Worm (Caenorhabditis elegans) whole organism, young adult: Measurements from ENCODE around the gene cee-1.

ENCODE experiments used
- B0019.2 ChIP-seq: fragments of 200-800 bp; sonication (Bioruptor generic); conservative IDR thresholded peaks from 2 replicates; pipeline ENCODE4 v1.3.6; 2022; ENCODE audit warnings: missing genetic modification reagents, missing genetic modification characterization, missing compliant biosample characterization
- B0035.1 ChIP-seq: sonication (generic microtip); optimal IDR thresholded peaks from 2 replicates; lab custom pipeline; 2016; ENCODE audit warnings: missing genetic modification characterization, mild to moderate bottlenecking, missing compliant biosample characterization, missing genotype, missing genetic modification reagents
- B0261.1 ChIP-seq: sonication (generic microtip); optimal IDR thresholded peaks from 2 replicates; lab custom pipeline; 2016; ENCODE audit warnings: mild to moderate bottlenecking, missing genetic modification characterization, moderate library complexity, missing compliant biosample characterization
- C06A6.2 ChIP-seq: fragments of 200-800 bp; sonication (Bioruptor generic); conservative IDR thresholded peaks from 2 replicates; pipeline ENCODE4 v1.3.6; 2022; ENCODE audit warnings: missing genetic modification characterization, missing compliant biosample characterization
- D2030.7 ChIP-seq: fragments of 200-800 bp; sonication (Bioruptor generic); IDR thresholded peaks from 2 replicates; pipeline ENCODE4 v1.3.6; 2022; ENCODE audit warnings: missing genetic modification reagents, missing genetic modification characterization, missing compliant biosample characterization
- F33H1.4 ChIP-seq: fragments of 200-800 bp; sonication (Bioruptor generic); IDR thresholded peaks from 2 replicates; pipeline ENCODE4 v1.3.6; 2022; ENCODE audit warnings: missing genetic modification reagents, missing genetic modification characterization, missing compliant biosample characterization
- K11D2.4 ChIP-seq: fragments of 200-800 bp; sonication (Bioruptor generic); IDR thresholded peaks from 2 replicates; pipeline ENCODE4 v1.3.6; 2022; ENCODE audit warnings: missing genetic modification reagents, missing genetic modification characterization, missing compliant biosample characterization
- K12H6.12 ChIP-seq: fragments of 200-800 bp; sonication (Bioruptor generic); optimal IDR thresholded peaks from 2 replicates; lab custom pipeline; 2018; ENCODE audit warnings: mild to moderate bottlenecking, missing genetic modification characterization, missing compliant biosample characterization
- Y95B8A.8 ChIP-seq: fragments of 200-800 bp; sonication (Bioruptor generic); IDR thresholded peaks from 2 replicates; pipeline ENCODE4 v1.3.6; 2022; ENCODE audit warnings: missing genetic modification reagents, missing genetic modification characterization, missing compliant biosample characterization
- akir-1 ChIP-seq: fragments of 200-800 bp; sonication (Bioruptor generic); optimal IDR thresholded peaks from 2 replicates; lab custom pipeline; 2018; ENCODE audit warnings: mild to moderate bottlenecking, missing genetic modification characterization, moderate library complexity, missing compliant biosample characterization
- ama-1 ChIP-seq, 3 experiments: fragments of 150-350 bp in 1 of 3; sonication (generic microtip) in 2 of 3; optimal IDR thresholded peaks; 2 replicates each; lab custom pipeline; 2014 to 2018; ENCODE audit warnings: missing biosample characterization in 2 of 3, missing genetic modification characterization in 2 of 3, missing genetic modification reagents in 2 of 3
- aptf-3 ChIP-seq: fragments of 200-800 bp; sonication (Bioruptor generic); IDR thresholded peaks from 2 replicates; pipeline ENCODE4 v1.3.6; 2022; ENCODE audit warnings: missing genetic modification characterization, missing compliant biosample characterization
- ccch-3 ChIP-seq: fragments of 200-800 bp; sonication (Bioruptor generic); optimal IDR thresholded peaks from 2 replicates; lab custom pipeline; 2018; ENCODE audit warnings: mild to moderate bottlenecking, missing genetic modification characterization, missing compliant biosample characterization
- ceh-27 ChIP-seq: fragments of 200-800 bp; sonication (Bioruptor generic); optimal IDR thresholded peaks from 2 replicates; lab custom pipeline; 2018; ENCODE audit warnings: mild to moderate bottlenecking, missing genetic modification characterization, moderate library complexity, missing compliant biosample characterization
- ceh-91 ChIP-seq: fragments of 200-800 bp; sonication (Bioruptor generic); IDR thresholded peaks from 2 replicates; pipeline ENCODE4 v1.3.6; 2022; ENCODE audit warnings: missing genetic modification reagents, missing genetic modification characterization, missing compliant biosample characterization
- die-1 ChIP-seq: sonication (generic microtip); optimal IDR thresholded peaks from 2 replicates; lab custom pipeline; 2016; ENCODE audit warnings: missing genotype, mild to moderate bottlenecking, missing genetic modification characterization, missing compliant biosample characterization
- ekl-4 ChIP-seq: fragments of 200-800 bp; sonication (Bioruptor generic); IDR thresholded peaks from 2 replicates; pipeline ENCODE4 v1.3.6; 2022; ENCODE audit warnings: missing genetic modification reagents, missing genetic modification characterization, missing compliant biosample characterization
- ets-4 ChIP-seq: fragments of 200-800 bp; sonication (Bioruptor generic); optimal IDR thresholded peaks from 2 replicates; lab custom pipeline; 2018; ENCODE audit warnings: mild to moderate bottlenecking, missing genetic modification characterization, missing compliant biosample characterization
- hlh-12 ChIP-seq: sonication (generic microtip); optimal IDR thresholded peaks from 2 replicates; lab custom pipeline; 2016; ENCODE audit warnings: missing genetic modification characterization, missing compliant biosample characterization
- hmg-20 ChIP-seq: fragments of 200-800 bp; sonication (Bioruptor generic); IDR thresholded peaks from 2 replicates; pipeline ENCODE4 v1.3.6; 2022; ENCODE audit warnings: missing genetic modification reagents, missing genetic modification characterization, missing compliant biosample characterization
- lag-1 ChIP-seq: fragments of 200-800 bp; sonication (Bioruptor generic); IDR thresholded peaks from 2 replicates; pipeline ENCODE4 v1.3.6; 2022; ENCODE audit warnings: missing genetic modification reagents, missing genetic modification characterization, missing compliant biosample characterization
- let-526 ChIP-seq: fragments of 200-800 bp; sonication (Bioruptor generic); IDR thresholded peaks from 2 replicates; pipeline ENCODE4 v1.3.6; 2022; ENCODE audit warnings: missing genetic modification reagents, missing genetic modification characterization, missing compliant biosample characterization
- let-607 ChIP-seq, 2 experiments: fragments of 200-800 bp in 1 of 2; sonication (Bioruptor generic) in 1 of 2; sonication (generic microtip) in 1 of 2; optimal IDR thresholded peaks; 2 replicates each; lab custom pipeline; 2016 to 2018; ENCODE audit warnings: mild to moderate bottlenecking in 2 of 2, missing compliant biosample characterization in 2 of 2, missing genetic modification characterization in 2 of 2, moderate library complexity in 2 of 2, missing genotype in 1 of 2
- lin-26 ChIP-seq: fragments of 200-800 bp; sonication (Bioruptor generic); IDR thresholded peaks from 2 replicates; pipeline ENCODE4 v1.3.6; 2022; ENCODE audit warnings: missing genetic modification reagents, missing genetic modification characterization, missing compliant biosample characterization
- lin-35 ChIP-seq, 3 experiments: fragments of 150-350 bp in 2 of 3; sonication (generic microtip) in 1 of 3; optimal IDR thresholded peaks; 2 replicates each; lab custom pipeline; 2014 to 2018; ENCODE audit warnings: missing biosample characterization in 3 of 3, missing genetic modification characterization in 3 of 3, missing genetic modification reagents in 3 of 3
- lin-40 ChIP-seq: sonication (generic microtip); optimal IDR thresholded peaks from 2 replicates; lab custom pipeline; 2016; ENCODE audit warnings: missing genetic modification characterization, mild to moderate bottlenecking, missing compliant biosample characterization, missing genotype, missing genetic modification reagents
- lin-54 ChIP-seq: fragments of 200-800 bp; sonication (Bioruptor generic); optimal IDR thresholded peaks from 2 replicates; lab custom pipeline; 2018; ENCODE audit warnings: mild to moderate bottlenecking, missing genetic modification characterization, missing compliant biosample characterization
- madf-3 ChIP-seq: fragments of 200-800 bp; sonication (Bioruptor generic); IDR thresholded peaks from 2 replicates; pipeline ENCODE4 v1.3.6; 2022; ENCODE audit warnings: missing genetic modification reagents, missing genetic modification characterization, missing compliant biosample characterization
- madf-6 ChIP-seq: fragments of 200-800 bp; sonication (Bioruptor generic); IDR thresholded peaks from 2 replicates; pipeline ENCODE4 v1.3.6; 2022; ENCODE audit warnings: missing genetic modification reagents, missing genetic modification characterization, missing compliant biosample characterization
- nfya-2 ChIP-seq: fragments of 200-800 bp; sonication (Bioruptor generic); IDR thresholded peaks from 2 replicates; pipeline ENCODE4 v1.3.6; 2022; ENCODE audit warnings: missing genetic modification reagents, missing genetic modification characterization, missing compliant biosample characterization
- nhr-80 ChIP-seq: sonication (generic microtip); optimal IDR thresholded peaks from 2 replicates; lab custom pipeline; 2016; ENCODE audit warnings: missing genetic modification characterization, missing compliant biosample characterization
- snpc-1.3 ChIP-seq: sonication (generic microtip); optimal IDR thresholded peaks from 2 replicates; lab custom pipeline; 2017; ENCODE audit warnings: missing genetic modification characterization, mild to moderate bottlenecking, missing compliant biosample characterization, antibody characterized with exemption, moderate library complexity, missing genotype, missing genetic modification reagents; ENCODE audit not compliant: insufficient read depth
- snpc-3.4 ChIP-seq: sonication (generic microtip); optimal IDR thresholded peaks from 2 replicates; lab custom pipeline; 2017; ENCODE audit warnings: missing genetic modification characterization, mild to moderate bottlenecking, missing compliant biosample characterization, antibody characterized with exemption, moderate library complexity, missing genotype, missing genetic modification reagents
- snpc-4 ChIP-seq, 5 experiments: fragments of 150-350 bp in 1 of 5; sonication (generic microtip) in 4 of 5; optimal IDR thresholded peaks; 2 replicates each; lab custom pipeline; 2014 to 2018; ENCODE audit warnings: missing genetic modification characterization in 5 of 5, missing biosample characterization in 3 of 5, antibody characterized with exemption in 2 of 5, mild to moderate bottlenecking in 2 of 5, missing compliant biosample characterization in 2 of 5, missing genotype in 2 of 5, moderate library complexity in 2 of 5, missing genetic modification reagents in 1 of 5
- tlf-1 ChIP-seq: fragments of 200-800 bp; sonication (Bioruptor generic); optimal IDR thresholded peaks from 2 replicates; lab custom pipeline; 2018; ENCODE audit warnings: mild to moderate bottlenecking, missing genetic modification characterization, missing compliant biosample characterization
- unc-62 ChIP-seq: fragments of 150-350 bp; optimal IDR thresholded peaks from 2 replicates; lab custom pipeline; 2014; ENCODE audit warnings: missing biosample characterization, missing genetic modification reagents, missing genetic modification characterization
- xnd-1 ChIP-seq: sonication (generic microtip); optimal IDR thresholded peaks from 2 replicates; lab custom pipeline; 2016; ENCODE audit warnings: missing genotype, missing genetic modification reagents, missing genetic modification characterization, missing compliant biosample characterization
- ztf-18 ChIP-seq: sonication (generic microtip); optimal IDR thresholded peaks from 2 replicates; lab custom pipeline; 2016; ENCODE audit warnings: missing genotype, mild to moderate bottlenecking, missing genetic modification characterization, missing compliant biosample characterization
- ztf-6 ChIP-seq: fragments of 200-800 bp; sonication (Bioruptor generic); IDR thresholded peaks from 2 replicates; pipeline ENCODE4 v1.3.6; 2022; ENCODE audit warnings: missing genetic modification reagents, missing genetic modification characterization, missing compliant biosample characterization

The cee-1 gene

DNA sequence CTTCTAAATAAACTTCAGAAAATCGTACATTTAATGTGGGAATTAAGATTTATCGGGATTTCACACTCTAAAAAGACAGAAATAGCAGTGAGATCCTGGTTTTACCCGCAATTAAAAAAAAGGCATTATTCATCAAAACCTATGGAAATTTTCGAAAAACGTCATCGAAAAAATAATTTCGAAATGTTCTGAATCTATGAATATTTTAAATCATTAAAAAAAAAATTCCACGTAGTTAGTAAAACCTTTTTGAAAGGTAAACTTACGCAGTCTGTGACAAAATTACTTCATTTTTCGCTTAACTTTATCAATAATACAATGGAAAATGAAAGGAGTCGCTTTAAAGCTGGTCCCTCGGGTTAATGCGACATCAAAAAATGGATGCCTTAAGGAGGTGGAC, 44.1 kb downstream of the cee-1 start, which contains the start of gene C26E6.1:
Gene C26E6.1 (plus strand): TSS at position 301 of the 400 bp plus-strand sequence.
- TF ChIP-seq lin-40 (tag; lab: Kevin White, UChicago) (no peak), ceh-27 (GFP tag; lab: Kevin White, UChicago) (no peak), B0035.1 (tag; lab: Kevin White, UChicago) (no peak), unc-62 (GFP tag; lab: Kevin White, UChicago) (no peak), hmg-20 (GFP tag; lab: Robert Waterston, UW) (no peak), Y95B8A.8 (no peak), B0261.1 (tag; lab: Kevin White, UChicago) (no peak), die-1 (no peak)
- TF ChIP-seq, all 124 proteins: peak for 0

DNA sequence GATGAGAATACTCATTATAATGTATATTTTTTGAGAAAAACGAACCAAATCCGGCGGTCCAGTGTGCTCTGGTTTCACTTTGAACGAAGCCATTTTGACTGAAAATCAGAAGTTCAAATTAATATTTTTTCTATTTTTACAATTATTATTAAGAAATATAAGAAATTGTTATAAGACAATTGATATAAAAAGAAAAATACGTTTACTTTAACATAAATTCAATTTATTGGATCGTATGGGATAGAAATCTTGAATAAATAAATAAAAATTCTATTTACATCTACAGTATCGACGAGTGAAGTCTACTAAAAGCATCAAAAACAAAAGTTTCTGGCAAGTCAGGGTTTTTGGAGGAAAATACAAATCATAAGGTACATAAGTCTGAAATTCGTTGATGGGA, 47.7 kb downstream of the cee-1 start, which contains the start of gene C27F2.4:
Gene C27F2.4 (minus strand): TSS at position 101 of the 400 bp plus-strand sequence.
- no peak for TF ChIP-seq K12H6.12 (tag; lab: Kevin White, UChicago)
- no peak for TF ChIP-seq aptf-3 (GFP tag; lab: Robert Waterston, UW)
- no peak for TF ChIP-seq B0019.2 (GFP tag; lab: Robert Waterston, UW)
- no peak for TF ChIP-seq ceh-91 (GFP tag; lab: Robert Waterston, UW)
- TF ChIP-seq F33H1.4 (GFP tag; lab: Robert Waterston, UW), result no peak
- no peak for TF ChIP-seq snpc-4 (GFP tag; optimal IDR thresholded peaks at IDR 0.05; lab: Kevin White, UChicago)
- no peak for TF ChIP-seq snpc-4 (tag; optimal IDR thresholded peaks at IDR 0.05; lab: Kevin White, UChicago)

- TF ChIP-seq madf-6 (GFP tag; lab: Robert Waterston, UW) (peak; percentile 34; the same call in 1 of the 2 replicates), ama-1 (optimal IDR thresholded peaks at IDR 0.05; lab: Kevin White, UChicago) (no peak), ama-1 (GFP tag; optimal IDR thresholded peaks at IDR 0.05; lab: Kevin White, UChicago) (no peak), lin-26 (GFP tag; lab: Robert Waterston, UW) (peak; percentile 38; the same call in 1 of the 2 replicates), ztf-18 (tag; lab: Kevin White, UChicago) (peak; percentile 9), ekl-4 (GFP tag; lab: Robert Waterston, UW) (0 out of 2 replicates have a peak, but pooled peaks have one; percentile 18), lin-54 (GFP tag; lab: Kevin White, UChicago) (no peak)
These were observed 48.8 kb downstream of the cee-1 start for ce11 chrIII:4961281-4961680.

DNA sequence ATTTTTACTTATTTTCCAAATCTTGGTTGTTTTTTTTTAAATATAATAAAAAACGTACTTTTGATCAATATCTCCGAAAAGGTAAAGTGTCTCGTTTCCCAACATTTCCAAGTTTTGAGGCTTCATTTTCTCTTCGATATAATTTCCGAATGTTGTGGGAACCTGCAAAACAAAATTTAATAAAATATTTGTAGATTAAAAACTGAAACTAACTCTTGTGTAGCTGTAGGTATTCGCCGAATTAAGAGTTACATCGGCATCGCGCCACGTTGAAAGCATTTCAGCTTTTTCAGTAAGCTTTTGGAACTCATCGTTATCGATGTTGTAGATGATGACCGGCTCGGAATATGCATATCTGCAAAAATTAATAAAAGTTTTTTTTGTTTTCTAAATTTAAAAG, 49.9 kb downstream of the cee-1 start, which contains the start of gene vps-22:
Gene vps-22 (minus strand): TSS at position 101 of the 400 bp plus-strand sequence.
- no peak for TF ChIP-seq let-607 (tag; optimal IDR thresholded peaks at IDR 0.05; lab: Kevin White, UChicago)
- TF ChIP-seq akir-1 (GFP tag; lab: Kevin White, UChicago), result no peak
- TF ChIP-seq D2030.7 (GFP tag; lab: Robert Waterston, UW), result no peak
- TF ChIP-seq ets-4 (GFP tag; lab: Kevin White, UChicago), result no peak
- no peak for TF ChIP-seq B0019.2 (GFP tag; lab: Robert Waterston, UW)
- TF ChIP-seq snpc-1.3 (tag; lab: Kevin White, UChicago), result no peak
- no peak for TF ChIP-seq nfya-2
- TF ChIP-seq nhr-80, result no peak
- no peak for TF ChIP-seq C06A6.2

ce11 chrIII:4962886-4963285, 50.4 kb downstream of the cee-1 start, which contains the start of gene C27F2.9:
Gene C27F2.9, minus strand, starts transcription at chrIII:4963044.
- TF ChIP-seq madf-3 (peak; percentile 86; the same call in 1 of the 2 replicates), ztf-6 (GFP tag; lab: Robert Waterston, UW) (peak; percentile 42; the same call in 1 of the 2 replicates), xnd-1 (tag; lab: Kevin White, UChicago) (peak; percentile 67), lin-40 (tag; lab: Kevin White, UChicago) (peak; percentile 86), C06A6.2 (0 out of 2 replicates have a peak, but pooled peaks have one; percentile 34), tlf-1 (peak; percentile 83), let-526 (GFP tag; lab: Robert Waterston, UW) (no peak), snpc-3.4 (tag; lab: Kevin White, UChicago) (peak; percentile 69), lin-54 (GFP tag; lab: Kevin White, UChicago) (peak; percentile 100), hlh-12 (tag; lab: Kevin White, UChicago) (no peak), lin-35 (GFP tag; optimal IDR thresholded peaks at IDR 0.05; lab: Kevin White, UChicago) (peak; percentile 82 to 98 (median 87)), die-1 (no peak), snpc-4 (GFP tag; optimal IDR thresholded peaks at IDR 0.05; lab: Kevin White, UChicago) (peak; percentile 50), snpc-4 (tag; optimal IDR thresholded peaks at IDR 0.05; lab: Kevin White, UChicago) (peak in 2 of 4 experiments; percentile 55 to 85), K11D2.4 (GFP tag; lab: Robert Waterston, UW) (peak; percentile 83), lag-1 (GFP tag; lab: Robert Waterston, UW) (no peak), ccch-3 (GFP tag; lab: Kevin White, UChicago) (no peak)
